Worm (Caenorhabditis elegans) whole organism, L4 larva: ENCODE measurements around the gene R105.1.

Source experiments
- F26F4.8 ChIP-seq: fragments of 200-800 bp; sonication (Bioruptor generic); conservative IDR thresholded peaks from 2 replicates; pipeline ENCODE4 v1.3.6; 2022; ENCODE audit warnings: missing genetic modification characterization, missing compliant biosample characterization
- F37D6.2 ChIP-seq: sonication (generic microtip); optimal IDR thresholded peaks from 2 replicates; lab custom pipeline; 2016; ENCODE audit warnings: mild to moderate bottlenecking, missing genetic modification characterization, missing compliant biosample characterization
- F49E8.2 ChIP-seq: sonication (generic microtip); optimal IDR thresholded peaks from 2 replicates; lab custom pipeline; 2016; ENCODE audit warnings: missing compliant biosample characterization, mild to moderate bottlenecking, missing genetic modification characterization, borderline replicate concordance
- T20F7.1 ChIP-seq: fragments of 200-800 bp; sonication (Bioruptor generic); optimal IDR thresholded peaks from 2 replicates; lab custom pipeline; 2018; ENCODE audit warnings: mild to moderate bottlenecking, missing genetic modification characterization, missing compliant biosample characterization
- ZK546.5 ChIP-seq, 2 experiments: sonication (generic microtip); optimal IDR thresholded peaks; 2 replicates each; lab custom pipeline; 2017; ENCODE audit warnings: missing biosample characterization in 2 of 2, missing genetic modification characterization in 2 of 2
- aha-1 ChIP-seq: fragments of 150-350 bp; peaks from one replicate; lab custom pipeline; 2014; ENCODE audit warnings: missing biosample characterization, missing genetic modification characterization
- arid-1 ChIP-seq: fragments of 200-800 bp; sonication (Bioruptor generic); conservative IDR thresholded peaks from 2 replicates; pipeline ENCODE4 v1.3.6; 2022; ENCODE audit warnings: missing genetic modification reagents, missing genetic modification characterization, missing compliant biosample characterization
- attf-4 ChIP-seq: sonication (generic microtip); optimal IDR thresholded peaks from 3 replicates; lab custom pipeline; 2017; ENCODE audit warnings: missing biosample characterization, missing genetic modification characterization
- ceh-20 ChIP-seq: fragments of 200-800 bp; sonication (Bioruptor generic); IDR thresholded peaks from 2 replicates; pipeline ENCODE4 v1.3.6; 2022; ENCODE audit warnings: missing genetic modification reagents, missing genetic modification characterization, missing compliant biosample characterization
- ceh-28 ChIP-seq: fragments of 150-350 bp; optimal IDR thresholded peaks from 2 replicates; lab custom pipeline; 2014; ENCODE audit warnings: missing biosample characterization, missing genetic modification reagents, missing genetic modification characterization
- ceh-62 ChIP-seq: sonication (generic microtip); optimal IDR thresholded peaks from 2 replicates; lab custom pipeline; 2017; ENCODE audit warnings: missing biosample characterization, missing genetic modification characterization
- ctbp-1 ChIP-seq: fragments of 200-800 bp; sonication (Bioruptor generic); IDR thresholded peaks from 2 replicates; pipeline ENCODE4 v1.3.6; 2022; ENCODE audit warnings: missing genetic modification reagents, missing genetic modification characterization, missing compliant biosample characterization
- daf-16 ChIP-seq, 3 experiments: sonication (generic microtip); optimal IDR thresholded peaks; 2 replicates each; lab custom pipeline; 2016 to 2017; ENCODE audit warnings: missing genetic modification characterization in 3 of 3, missing genetic modification reagents in 3 of 3, mild to moderate bottlenecking in 2 of 3, missing compliant biosample characterization in 2 of 3, missing biosample characterization in 1 of 3, moderate library complexity in 1 of 3
- daf-19 ChIP-seq: fragments of 200-800 bp; sonication (Bioruptor generic); conservative IDR thresholded peaks from 2 replicates; pipeline ENCODE4 v1.3.6; 2022; ENCODE audit warnings: missing genetic modification characterization, missing compliant biosample characterization
- daf-8 ChIP-seq: fragments of 200-800 bp; sonication (Bioruptor generic); IDR thresholded peaks from 2 replicates; pipeline ENCODE4 v1.3.6; 2022; ENCODE audit warnings: missing genetic modification characterization, missing compliant biosample characterization
- dmd-8 ChIP-seq: fragments of 200-800 bp; sonication (Bioruptor generic); IDR thresholded peaks from 2 replicates; pipeline ENCODE4 v1.3.6; 2022; ENCODE audit warnings: missing genetic modification characterization, missing compliant biosample characterization
- dmd-9 ChIP-seq: fragments of 200-800 bp; sonication (Bioruptor generic); IDR thresholded peaks from 2 replicates; pipeline ENCODE4 v1.3.6; 2022; ENCODE audit warnings: missing genetic modification reagents, missing genetic modification characterization, missing compliant biosample characterization
- dve-1 ChIP-seq: sonication (generic microtip); optimal IDR thresholded peaks from 2 replicates; lab custom pipeline; 2017; ENCODE audit warnings: antibody characterized with exemption, mild to moderate bottlenecking, missing genetic modification characterization, missing compliant biosample characterization; ENCODE audit not compliant: insufficient read depth
- egl-43 ChIP-seq: fragments of 200-800 bp; sonication (Bioruptor generic); IDR thresholded peaks from 2 replicates; pipeline ENCODE4 v1.3.6; 2022; ENCODE audit warnings: missing genetic modification reagents, missing genetic modification characterization, missing compliant biosample characterization
- gei-8 ChIP-seq: fragments of 200-800 bp; sonication (Bioruptor generic); optimal IDR thresholded peaks from 2 replicates; lab custom pipeline; 2018; ENCODE audit warnings: mild to moderate bottlenecking, missing genetic modification characterization, missing compliant biosample characterization
- hlh-30 ChIP-seq: sonication (generic microtip); optimal IDR thresholded peaks from 2 replicates; lab custom pipeline; 2017; ENCODE audit warnings: antibody characterized with exemption, mild to moderate bottlenecking, missing genetic modification characterization, missing compliant biosample characterization; ENCODE audit not compliant: insufficient read depth
- lin-1 ChIP-seq: fragments of 200-800 bp; sonication (Bioruptor generic); IDR thresholded peaks from 2 replicates; pipeline ENCODE4 v1.3.6; 2022; ENCODE audit warnings: missing genetic modification reagents, missing genetic modification characterization, missing compliant biosample characterization
- lin-13 ChIP-seq: fragments of 150-350 bp; optimal IDR thresholded peaks from 2 replicates; lab custom pipeline; 2014; ENCODE audit warnings: missing biosample characterization, missing genetic modification reagents, missing genetic modification characterization
- lin-15B ChIP-seq: fragments of 150-350 bp; sonication (generic microtip); optimal IDR thresholded peaks from 3 replicates; lab custom pipeline; 2014; ENCODE audit warnings: missing biosample characterization, missing genetic modification characterization
- lin-29 ChIP-seq: fragments of 200-800 bp; sonication (Bioruptor generic); IDR thresholded peaks from 2 replicates; pipeline ENCODE4 v1.3.6; 2022; ENCODE audit warnings: missing genetic modification reagents, missing genetic modification characterization, missing compliant biosample characterization
- lin-38 ChIP-seq: fragments of 200-800 bp; sonication (Bioruptor generic); IDR thresholded peaks from 2 replicates; pipeline ENCODE4 v1.3.6; 2022; ENCODE audit warnings: missing genetic modification reagents, missing genetic modification characterization, missing compliant biosample characterization
- lin-39 ChIP-seq: fragments of 150-350 bp; optimal IDR thresholded peaks from 2 replicates; lab custom pipeline; 2014; ENCODE audit warnings: missing biosample characterization, missing genetic modification reagents, missing genetic modification characterization
- lir-3 ChIP-seq: sonication (generic microtip); optimal IDR thresholded peaks from 2 replicates; lab custom pipeline; 2016; ENCODE audit warnings: mild to moderate bottlenecking, missing genetic modification characterization, missing compliant biosample characterization
- mdt-29 ChIP-seq: fragments of 200-800 bp; sonication (Bioruptor generic); IDR thresholded peaks from 2 replicates; pipeline ENCODE4 v1.3.6; 2022; ENCODE audit warnings: missing genetic modification reagents, missing genetic modification characterization, missing compliant biosample characterization
- mxl-2 ChIP-seq: fragments of 200-800 bp; sonication (Bioruptor generic); conservative IDR thresholded peaks from 2 replicates; pipeline ENCODE4 v1.3.6; 2022; ENCODE audit warnings: missing genetic modification reagents, missing genetic modification characterization, missing compliant biosample characterization
- nhr-102 ChIP-seq: sonication (generic microtip); optimal IDR thresholded peaks from 2 replicates; lab custom pipeline; 2016; ENCODE audit warnings: mild to moderate bottlenecking, missing genetic modification characterization, moderate library complexity, missing compliant biosample characterization
- nhr-11 ChIP-seq: fragments of 150-350 bp; optimal IDR thresholded peaks from 2 replicates; lab custom pipeline; 2014; ENCODE audit warnings: missing biosample characterization, missing genetic modification characterization
- nhr-111 ChIP-seq: fragments of 200-800 bp; sonication (Bioruptor generic); optimal IDR thresholded peaks from 2 replicates; lab custom pipeline; 2018; ENCODE audit warnings: mild to moderate bottlenecking, missing genetic modification characterization, missing compliant biosample characterization
- nhr-41 ChIP-seq: fragments of 200-800 bp; sonication (Bioruptor generic); IDR thresholded peaks from 2 replicates; pipeline ENCODE4 v1.3.6; 2022; ENCODE audit warnings: missing genetic modification reagents, missing genetic modification characterization, missing compliant biosample characterization
- nhr-42 ChIP-seq: fragments of 200-800 bp; sonication (Bioruptor generic); IDR thresholded peaks from 2 replicates; pipeline ENCODE4 v1.3.6; 2022; ENCODE audit warnings: missing genetic modification characterization, missing compliant biosample characterization
- nhr-76 ChIP-seq: fragments of 150-350 bp; optimal IDR thresholded peaks from 2 replicates; lab custom pipeline; 2014; ENCODE audit warnings: missing biosample characterization, missing genetic modification characterization
- nhr-77 ChIP-seq: fragments of 150-350 bp; optimal IDR thresholded peaks from 2 replicates; lab custom pipeline; 2014; ENCODE audit warnings: missing biosample characterization, missing genetic modification characterization
- pqm-1 ChIP-seq: sonication (generic microtip); optimal IDR thresholded peaks from 2 replicates; lab custom pipeline; 2017; ENCODE audit warnings: missing biosample characterization, missing genetic modification characterization
- rbr-2 ChIP-seq: sonication (generic microtip); optimal IDR thresholded peaks from 2 replicates; lab custom pipeline; 2016; ENCODE audit warnings: missing genotype, missing genetic modification characterization, missing compliant biosample characterization
- saeg-2 ChIP-seq: fragments of 200-800 bp; sonication (Bioruptor generic); IDR thresholded peaks from 2 replicates; pipeline ENCODE4 v1.3.6; 2022; ENCODE audit warnings: missing genetic modification reagents, missing genetic modification characterization, missing compliant biosample characterization
- unc-39 ChIP-seq: sonication (generic microtip); optimal IDR thresholded peaks from 2 replicates; lab custom pipeline; 2017; ENCODE audit warnings: missing biosample characterization, missing genetic modification characterization
- unc-62 ChIP-seq, 3 experiments: fragments of 150-350 bp in 1 of 3; sonication (generic microtip); optimal IDR thresholded peaks in 2 of 3; peaks in 1 of 3; 1 replicate in 1 of 3; 2 replicates in 2 of 3; lab custom pipeline; 2014 to 2017; ENCODE audit warnings: missing biosample characterization in 3 of 3, missing genetic modification characterization in 3 of 3, missing genetic modification reagents in 3 of 3, missing genotype in 1 of 3
- vab-7 ChIP-seq: fragments of 200-800 bp; sonication (Bioruptor generic); IDR thresholded peaks from 2 replicates; pipeline ENCODE4 v1.3.6; 2022; ENCODE audit warnings: missing genetic modification reagents, missing genetic modification characterization, missing compliant biosample characterization
- zag-1 ChIP-seq: fragments of 150-350 bp; optimal IDR thresholded peaks from 2 replicates; lab custom pipeline; 2014; ENCODE audit warnings: missing biosample characterization, missing genetic modification characterization
- zip-11 ChIP-seq: fragments of 200-800 bp; sonication (Bioruptor generic); IDR thresholded peaks from 2 replicates; pipeline ENCODE4 v1.3.6; 2022; ENCODE audit warnings: missing genetic modification characterization, missing compliant biosample characterization
- zip-2 ChIP-seq: fragments of 150-350 bp; optimal IDR thresholded peaks from 2 replicates; lab custom pipeline; 2014; ENCODE audit warnings: missing biosample characterization, missing genetic modification characterization
- ztf-11 ChIP-seq: fragments of 150-350 bp; optimal IDR thresholded peaks from 2 replicates; lab custom pipeline; 2014; ENCODE audit warnings: missing biosample characterization, missing genetic modification characterization

The R105.1 gene

DNA sequence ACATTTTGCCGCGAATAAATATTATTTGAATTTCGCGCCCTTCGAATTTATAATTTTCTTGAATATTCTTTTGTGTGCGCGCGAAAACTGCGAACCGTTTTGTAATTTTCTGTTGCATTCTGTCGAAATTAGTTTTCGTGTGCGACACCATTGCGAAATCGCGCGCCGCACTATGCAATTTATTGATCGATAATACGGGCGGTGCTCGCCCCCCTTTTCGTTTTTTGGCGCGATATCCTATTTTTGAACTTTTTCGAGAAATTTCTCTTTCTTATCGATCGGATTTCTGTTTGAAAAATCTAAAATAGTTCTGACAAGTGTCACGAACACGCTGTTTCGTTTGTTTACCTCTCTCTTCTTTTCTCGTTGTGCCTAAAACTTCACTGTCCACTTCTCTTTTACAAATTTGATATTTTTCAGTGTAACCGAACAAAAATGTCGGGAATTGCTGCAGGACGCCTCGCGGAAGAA, 17.2 kb downstream of the R105.1 start, which contains the start of gene ubc-9 (continued):
- no peak for TF ChIP-seq T20F7.1 (GFP tag; lab: Kevin White, UChicago)
- no peak for TF ChIP-seq lin-29 (GFP tag; lab: Robert Waterston, UW)
- TF ChIP-seq daf-8 (GFP tag; lab: Robert Waterston, UW) = no peak
- no peak for TF ChIP-seq daf-16 (GFP tag; optimal IDR thresholded peaks at IDR 0.05; lab: Kevin White, UChicago)
- peak; percentile 44 for TF ChIP-seq daf-16 (tag; optimal IDR thresholded peaks at IDR 0.05; lab: Kevin White, UChicago)
- peak; percentile 71 for TF ChIP-seq dve-1 (tag; lab: Kevin White, UChicago)
- peak; percentile 56; the same call in 1 of the 2 replicates for TF ChIP-seq egl-43 (GFP tag; lab: Robert Waterston, UW)
- peak; percentile 56; the same call in 1 of the 2 replicates for TF ChIP-seq ctbp-1
- TF ChIP-seq F49E8.2 = peak; percentile 35
- TF ChIP-seq ztf-11 (tag; lab: Kevin White, UChicago) = no peak
- peak; percentile 49 for TF ChIP-seq F37D6.2 (tag; lab: Kevin White, UChicago)
- TF ChIP-seq lin-38 = peak; percentile 83
- TF ChIP-seq rbr-2 (tag; lab: Kevin White, UChicago) = peak; percentile 61
- TF ChIP-seq attf-4 (tag; lab: Kevin White, UChicago) = no peak
- TF ChIP-seq lin-1 (GFP tag; lab: Robert Waterston, UW) = 0 out of 2 replicates have a peak, but pooled peaks have one; percentile 13
- TF ChIP-seq unc-62 (GFP tag; optimal IDR thresholded peaks at IDR 0.05 in 1 of 2; lab: Kevin White, UChicago) = no peak
- no peak for TF ChIP-seq unc-62 (tag; optimal IDR thresholded peaks at IDR 0.05; lab: Kevin White, UChicago)
- TF ChIP-seq lir-3 (tag; lab: Kevin White, UChicago) = no peak
- TF ChIP-seq mdt-29 = peak; percentile 53; the same call in 1 of the 2 replicates
- no peak for TF ChIP-seq nhr-111 (GFP tag; lab: Kevin White, UChicago)
- TF ChIP-seq arid-1 (GFP tag; lab: Robert Waterston, UW) = peak; percentile 32; the same call in 1 of the 2 replicates
- peak; percentile 47 for TF ChIP-seq nhr-77
- peak; percentile 40 for TF ChIP-seq pqm-1 (tag; lab: Kevin White, UChicago)
- no peak for TF ChIP-seq lin-39 (tag; lab: Kevin White, UChicago)
- no peak for TF ChIP-seq nhr-41
- TF ChIP-seq ceh-62 (tag; lab: Kevin White, UChicago) = no peak
- TF ChIP-seq lin-13 (GFP tag; lab: Kevin White, UChicago) = peak; percentile 92

DNA sequence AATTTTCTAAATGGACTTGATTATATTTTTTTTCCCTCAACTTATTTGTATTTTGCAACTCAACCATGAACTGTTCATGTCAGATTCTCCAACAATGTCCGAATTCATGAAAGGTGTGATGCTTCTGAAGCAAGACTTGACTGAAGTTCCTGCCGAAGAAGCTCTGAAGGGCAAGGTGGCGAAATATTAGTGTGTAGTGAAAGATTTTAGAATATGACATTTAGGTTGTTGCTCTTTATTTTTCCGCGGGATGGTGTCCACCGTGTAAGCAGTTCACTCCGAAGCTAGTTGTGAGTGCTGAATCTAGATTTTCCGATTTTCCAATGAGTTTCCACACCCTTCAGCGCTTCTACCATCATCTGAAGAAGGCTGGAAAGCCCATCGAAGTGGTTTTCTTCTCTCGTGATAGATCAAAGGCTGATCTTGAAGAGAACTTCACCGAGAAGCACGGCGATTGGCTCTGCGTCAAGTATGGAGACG, 18.9 kb downstream of the R105.1 start, which contains the start of gene F29B9.5:
TSS of gene F29B9.5 (plus strand) at position 51 of the 480 bp plus-strand sequence.
- no peak for TF ChIP-seq mdt-29
- no peak for TF ChIP-seq gei-8 (GFP tag; lab: Kevin White, UChicago)
- TF ChIP-seq ZK546.5 (tag; optimal IDR thresholded peaks at IDR 0.05; lab: Kevin White, UChicago) = no peak
- no peak for TF ChIP-seq T20F7.1 (GFP tag; lab: Kevin White, UChicago)
- peak; percentile 36; the same call in 1 of the 2 replicates for TF ChIP-seq saeg-2
- TF ChIP-seq zip-2 = no peak
- TF ChIP-seq dmd-9 (GFP tag; lab: Robert Waterston, UW) = no peak
- TF ChIP-seq nhr-11 (tag; lab: Kevin White, UChicago) = no peak
- peak; percentile 9 for TF ChIP-seq nhr-111 (GFP tag; lab: Kevin White, UChicago)
- TF ChIP-seq aha-1 (tag; lab: Kevin White, UChicago) = peak; percentile 19
- no peak for TF ChIP-seq F26F4.8 (GFP tag; lab: Robert Waterston, UW)
- TF ChIP-seq zag-1 (tag; lab: Kevin White, UChicago) = no peak
- no peak for TF ChIP-seq dve-1 (tag; lab: Kevin White, UChicago)
- TF ChIP-seq zip-11 (GFP tag; lab: Robert Waterston, UW) = no peak
- no peak for TF ChIP-seq unc-39 (tag; lab: Kevin White, UChicago)
- TF ChIP-seq nhr-102 (tag; lab: Kevin White, UChicago) = no peak
- TF ChIP-seq lin-13 (GFP tag; lab: Kevin White, UChicago) = no peak
- TF ChIP-seq daf-19 (GFP tag; lab: Robert Waterston, UW) = no peak
- TF ChIP-seq mxl-2 (GFP tag; lab: Robert Waterston, UW) = no peak
- no peak for TF ChIP-seq nhr-76
- TF ChIP-seq vab-7 = no peak
- no peak for TF ChIP-seq ceh-20
- 0 out of 2 replicates have a peak, but pooled peaks have one; percentile 49 for TF ChIP-seq nhr-42 (GFP tag; lab: Robert Waterston, UW)
- TF ChIP-seq attf-4 (tag; lab: Kevin White, UChicago) = no peak
- TF ChIP-seq ceh-28 (tag; lab: Kevin White, UChicago) = no peak
- no peak for TF ChIP-seq lin-15B (tag; lab: Kevin White, UChicago)
- TF ChIP-seq arid-1 (GFP tag; lab: Robert Waterston, UW) = 0 out of 2 replicates have a peak, but pooled peaks have one; percentile 29
- TF ChIP-seq dmd-8 (GFP tag; lab: Robert Waterston, UW) = 0 out of 2 replicates have a peak, but pooled peaks have one; percentile 39
- no peak for TF ChIP-seq pqm-1 (tag; lab: Kevin White, UChicago)
- TF ChIP-seq hlh-30 = no peak
- TF ChIP-seq lir-3 (tag; lab: Kevin White, UChicago) = no peak
